Worm (Caenorhabditis elegans) whole organism, late embryonic: ENCODE results near the gene erd-2.2.

Experiments used
- ama-1 ChIP-seq: fragments of 150-350 bp; optimal IDR thresholded peaks from 2 replicates; lab custom pipeline; 2014
- ceh-9 ChIP-seq: sonication (generic microtip); optimal IDR thresholded peaks from 2 replicates; lab custom pipeline; 2016; ENCODE audit warnings: mild to moderate bottlenecking, missing genetic modification characterization, inconsistent platforms, missing compliant biosample characterization
- dve-1 ChIP-seq: sonication (generic microtip); optimal IDR thresholded peaks from 2 replicates; lab custom pipeline; 2017; ENCODE audit warnings: antibody characterized with exemption, mild to moderate bottlenecking, missing genetic modification characterization, missing compliant biosample characterization
- elt-4 ChIP-seq: sonication (generic microtip); optimal IDR thresholded peaks from 2 replicates; lab custom pipeline; 2016; ENCODE audit warnings: missing genetic modification characterization, missing compliant biosample characterization
- fkh-10 ChIP-seq: fragments of 150-350 bp; optimal IDR thresholded peaks from 2 replicates; lab custom pipeline; 2014; ENCODE audit warnings: missing biosample characterization, missing genetic modification reagents, missing genetic modification characterization
- hlh-8 ChIP-seq: sonication (generic microtip); optimal IDR thresholded peaks from 2 replicates; lab custom pipeline; 2016; ENCODE audit warnings: missing genotype, missing genetic modification characterization, missing compliant biosample characterization
- nfya-1 ChIP-seq: sonication (generic microtip); optimal IDR thresholded peaks from 2 replicates; lab custom pipeline; 2017; ENCODE audit warnings: missing genetic modification characterization, mild to moderate bottlenecking, missing compliant biosample characterization, antibody characterized with exemption, moderate library complexity
- pqm-1 ChIP-seq: sonication (generic microtip); optimal IDR thresholded peaks from 2 replicates; lab custom pipeline; 2016; ENCODE audit warnings: missing genetic modification characterization, missing compliant biosample characterization
- sox-4 ChIP-seq: sonication (generic microtip); optimal IDR thresholded peaks from 2 replicates; lab custom pipeline; 2017; ENCODE audit warnings: mild to moderate bottlenecking, missing genetic modification characterization, inconsistent platforms, missing compliant biosample characterization
- unc-3 ChIP-seq, 2 experiments: fragments of 200-800 bp in 1 of 2; sonication (Bioruptor generic) in 1 of 2; sonication (generic microtip) in 1 of 2; conservative IDR thresholded peaks in 1 of 2; optimal IDR thresholded peaks in 1 of 2; 2 replicates each; pipeline versions ENCODE4 v1.3.6 to Lab custom; 2016 to 2022; ENCODE audit warnings: missing compliant biosample characterization in 2 of 2, missing genetic modification characterization in 2 of 2, missing genetic modification reagents in 1 of 2

- TF ChIP-seq unc-3 (GFP tag; conservative IDR thresholded peaks at IDR 0.05; lab: Robert Waterston, UW) (no peak), unc-3 (tag; optimal IDR thresholded peaks at IDR 0.05; lab: Kevin White, UChicago) (no peak), hlh-8 (no peak), fkh-10 (no peak), nfya-1 (tag; lab: Kevin White, UChicago) (no peak), ama-1 (lab: Kevin White, UChicago) (no peak), dve-1 (tag; lab: Kevin White, UChicago) (no peak), elt-4 (no peak), ceh-9 (tag; lab: Kevin White, UChicago) (no peak), pqm-1 (tag; lab: Kevin White, UChicago) (no peak), sox-4 (no peak)
Observed at ce11 chrIII:5875418-5875702, 31.5 kb upstream of the erd-2.2 start.
